Fruit fly (Drosophila melanogaster) whole organism, embryonic: ENCODE results near the gene CG46430.
A peak's percentile ranks its signal among the peaks of the same experiment; 100 is the strongest.

Experiments used
- CG6689 ChIP-seq: fragments of 200-800 bp; sonication (Bioruptor generic); IDR thresholded peaks from 2 replicates; pipeline ENCODE4 v1.3.6; 2022; ENCODE audit warnings: missing biosample characterization, missing genetic modification characterization
- CG6765 ChIP-seq: fragments of 200-800 bp; sonication (Bioruptor generic); optimal IDR thresholded peaks from 3 replicates; lab custom pipeline; 2017; ENCODE audit warnings: missing biosample characterization, mild to moderate bottlenecking, missing genetic modification characterization
- Hey ChIP-seq: fragments of 200-800 bp; sonication (Bioruptor generic); optimal IDR thresholded peaks from 3 replicates; lab custom pipeline; 2018; ENCODE audit warnings: missing biosample characterization, mild to moderate bottlenecking, missing genetic modification characterization
- caup ChIP-seq: fragments of 200-800 bp; sonication (Bioruptor generic); optimal IDR thresholded peaks from 3 replicates; lab custom pipeline; 2017; ENCODE audit warnings: missing biosample characterization, mild to moderate bottlenecking, missing genetic modification characterization, moderate library complexity; ENCODE audit not compliant: severe bottlenecking
- crol ChIP-seq: fragments of 200-800 bp; sonication (Bioruptor generic); IDR thresholded peaks from 2 replicates; pipeline ENCODE4 v1.3.6; 2022; ENCODE audit warnings: missing biosample characterization, missing genetic modification characterization
- dm ChIP-seq: fragments of 200-800 bp; sonication (Bioruptor generic); optimal IDR thresholded peaks from 3 replicates; lab custom pipeline; 2016; ENCODE audit warnings: missing biosample characterization, missing genetic modification characterization
- nerfin-2 ChIP-seq: fragments of 200-800 bp; sonication (Bioruptor generic); IDR thresholded peaks from 2 replicates; pipeline ENCODE4 v1.3.6; 2022; ENCODE audit warnings: missing biosample characterization, missing genetic modification characterization; ENCODE audit not compliant: partially characterized antibody

DNA sequence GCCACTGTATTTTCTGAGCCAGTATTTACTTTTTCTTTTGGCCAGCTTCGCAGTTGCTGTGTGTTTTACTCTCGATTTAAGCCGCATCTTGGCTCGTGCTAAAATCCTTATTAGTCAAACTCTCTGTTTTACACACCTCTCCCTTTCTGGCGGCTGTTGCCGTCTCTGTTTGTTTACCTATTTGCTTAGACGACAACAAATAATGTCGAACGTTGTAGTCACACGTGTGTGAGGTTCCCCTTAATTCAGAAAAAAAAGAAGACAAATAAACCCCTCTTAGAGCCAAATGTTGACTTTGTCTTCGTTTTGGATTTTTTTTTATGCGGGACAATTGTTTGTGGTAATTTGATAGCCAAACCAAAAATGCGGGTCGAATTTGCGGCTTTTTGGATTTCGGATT lies 40.6 kb downstream of the CG46430 start:
- TF ChIP-seq CG6689 (GFP tag; lab: Robert Waterston, UW) (peak; percentile 58; the same call in 1 of the 2 replicates), crol (GFP tag; lab: Robert Waterston, UW) (no peak), CG6765 (GFP tag; lab: Kevin White, UChicago) (peak; percentile 13), Hey (tag; lab: Kevin White, UChicago) (peak; percentile 87), dm (GFP tag; lab: Kevin White, UChicago) (peak; percentile 62), nerfin-2 (no peak), caup (GFP tag; lab: Kevin White, UChicago) (peak; percentile 85)
